Fruit fly (Drosophila melanogaster) S2 (cell line): ENCODE data around the gene CG43736.

Experiments
- CG8478 ChIP-seq: fragments of >200 bp; optimal IDR thresholded peaks from 2 replicates; lab custom pipeline; 2018
- CTCF ChIP-seq, 2 experiments: fragments of >200 bp; optimal IDR thresholded peaks; 2 replicates each; lab custom pipeline; 2018

CG43736 gene

DNA sequence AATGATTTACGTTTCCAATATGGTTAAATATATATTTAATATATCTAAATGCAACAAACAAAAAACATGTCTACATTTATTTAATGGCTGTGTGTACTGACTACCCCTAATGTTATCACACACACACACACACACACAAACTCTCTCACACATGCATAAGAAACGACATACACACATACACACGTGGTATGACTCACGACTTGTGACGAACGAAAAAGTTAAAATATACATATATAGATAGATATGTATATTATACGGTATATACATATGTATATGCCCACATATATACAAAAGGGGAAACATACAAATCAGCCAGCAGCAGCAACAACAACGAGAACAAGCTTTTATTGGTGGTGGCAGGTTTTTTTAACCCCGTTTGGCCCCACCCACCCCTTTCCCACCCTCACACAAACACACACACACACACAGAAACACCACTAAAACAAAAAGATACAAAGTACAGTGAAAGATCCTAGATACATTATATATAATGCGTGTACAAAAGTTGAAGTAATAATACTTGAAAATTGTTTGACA lies 11.3 kb downstream of the CG43736 start:
- TF ChIP-seq CG8478 (lab: Kevin White, UChicago) (no peak), CTCF (optimal IDR thresholded peaks at IDR 0.05; lab: Kevin White, UChicago) (no peak)

DNA sequence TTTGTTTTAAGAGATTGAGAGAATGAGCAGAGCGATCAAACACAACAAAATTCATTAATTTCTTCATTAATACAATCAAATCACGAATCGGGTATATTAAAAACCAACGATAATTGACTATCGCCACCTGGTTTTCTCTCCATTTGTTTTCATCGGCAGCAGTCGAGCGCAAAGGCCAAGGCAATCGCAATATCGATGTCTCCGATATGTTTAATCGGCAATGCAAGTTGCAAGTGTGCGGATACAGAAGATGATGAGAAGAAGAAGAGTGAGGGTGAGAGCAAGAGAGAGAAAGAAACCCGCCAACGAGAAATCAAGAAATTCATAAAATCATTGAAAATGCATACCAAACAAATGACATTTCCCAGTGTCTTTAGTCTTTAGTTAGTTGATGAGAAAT lies 12.1 kb downstream of the CG43736 start:
- no peak for TF ChIP-seq CG8478 (lab: Kevin White, UChicago)
- TF ChIP-seq CTCF (optimal IDR thresholded peaks at IDR 0.05; lab: Kevin White, UChicago), result no peak

dm6 chrX:6876343-6876742 lies 12.7 kb downstream of the CG43736 start:
- TF ChIP-seq CTCF (optimal IDR thresholded peaks at IDR 0.05; lab: Kevin White, UChicago), result no peak
- TF ChIP-seq CG8478 (lab: Kevin White, UChicago), result no peak

- no peak for TF ChIP-seq CG8478 (lab: Kevin White, UChicago)
- no peak for TF ChIP-seq CTCF (optimal IDR thresholded peaks at IDR 0.05; lab: Kevin White, UChicago)
These were observed 34.5 kb downstream of the CG43736 start for dm6 chrX:6898147-6898546.

DNA sequence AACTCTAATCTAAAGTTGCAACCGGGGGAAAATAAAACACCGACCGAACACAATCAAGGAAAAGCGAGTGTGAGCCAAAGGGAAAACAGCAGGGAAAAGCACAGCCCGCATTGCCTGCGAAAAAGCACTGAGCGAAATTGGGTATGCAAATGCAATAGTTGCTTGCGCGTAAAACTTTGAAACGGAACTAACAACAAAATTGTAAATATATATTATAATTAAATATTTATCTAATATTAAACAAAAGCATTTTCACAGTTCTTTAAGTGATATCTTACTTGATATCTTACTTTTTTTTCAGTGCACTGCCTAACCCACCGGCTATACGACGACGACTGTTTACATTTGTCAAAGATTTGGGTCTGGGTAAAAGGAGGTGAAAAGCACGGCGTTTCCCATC lies 43.0 kb downstream of the CG43736 start:
- TF ChIP-seq CTCF (optimal IDR thresholded peaks at IDR 0.05; lab: Kevin White, UChicago), result no peak
- TF ChIP-seq CG8478 (lab: Kevin White, UChicago), result no peak

dm6 chrX:6908078-6908477 lies 44.4 kb downstream of the CG43736 start, which contains the start of gene CG14431:
Gene CG14431, plus strand, starts transcription at chrX:6908277.
- TF ChIP-seq CTCF (optimal IDR thresholded peaks at IDR 0.05; lab: Kevin White, UChicago) (no peak), CG8478 (lab: Kevin White, UChicago) (no peak)

- TF ChIP-seq CG8478 (lab: Kevin White, UChicago) (no peak), CTCF (optimal IDR thresholded peaks at IDR 0.05; lab: Kevin White, UChicago) (no peak)
These were observed 45.4 kb downstream of the CG43736 start for dm6 chrX:6909135-6909534.

DNA sequence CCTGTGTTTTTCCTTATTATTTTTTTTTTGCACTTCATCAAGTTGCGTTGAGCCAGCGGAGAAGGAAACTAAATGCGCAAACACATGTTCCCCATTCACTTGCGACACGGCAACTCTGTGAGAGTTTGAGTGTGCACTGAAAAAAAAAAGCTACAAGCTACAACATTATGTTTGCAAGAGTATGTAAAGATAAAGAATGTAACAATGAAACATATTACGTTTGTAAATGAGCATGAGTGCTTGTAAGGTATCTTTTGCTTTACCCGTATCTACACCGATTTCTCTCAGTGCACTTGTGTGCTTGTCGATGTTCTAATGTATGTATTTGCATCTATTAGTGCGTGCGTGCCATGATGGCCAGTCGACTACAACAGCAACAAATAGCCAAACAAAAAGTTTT lies 48.6 kb downstream of the CG43736 start:
- TF ChIP-seq CG8478 (lab: Kevin White, UChicago), result no peak
- no peak for TF ChIP-seq CTCF (optimal IDR thresholded peaks at IDR 0.05; lab: Kevin White, UChicago)

- TF ChIP-seq CTCF (optimal IDR thresholded peaks at IDR 0.05; lab: Kevin White, UChicago) (no peak), CG8478 (lab: Kevin White, UChicago) (no peak)
These were observed 65.4 kb downstream of the CG43736 start for dm6 chrX:6929086-6929485.
